Worm (Caenorhabditis elegans): Measurements from ENCODE around the gene C24A3.9.

DNA sequence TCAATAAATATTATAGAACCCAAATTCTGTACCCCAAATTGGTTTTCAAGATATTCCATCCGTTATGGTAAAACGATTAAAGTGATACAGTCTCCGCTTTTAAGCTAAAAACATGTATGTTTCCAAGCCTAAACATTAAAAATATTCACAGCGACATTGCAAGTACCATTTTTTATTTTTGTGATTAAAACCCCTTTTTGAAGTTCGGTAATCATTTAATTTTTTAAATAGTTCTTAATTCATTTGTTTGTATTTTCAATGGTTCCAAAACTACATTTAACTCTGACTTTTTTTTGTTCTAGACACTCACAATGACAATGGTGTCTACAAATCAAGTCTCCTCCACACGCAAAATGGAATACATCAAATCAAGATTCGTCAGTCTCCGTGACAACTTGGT is 5.1 kb upstream of the C24A3.9 start, which contains the start of gene T25B6.4:
- TF ChIP-seq B0310.2 (tag; optimal IDR thresholded peaks at IDR 0.05) (no peak), hmg-4 (GFP tag; optimal IDR thresholded peaks at IDR 0.05) (no peak), ama-1 (optimal IDR thresholded peaks at IDR 0.05) (no peak), tbx-11 (GFP tag; IDR thresholded peaks at IDR 0.05) (no peak), tbx-37 (GFP tag; conservative IDR thresholded peaks at IDR 0.05) (no peak)

Measured in whole organism, early embryonic.